Worm (Caenorhabditis elegans) whole organism, mixed stage, embryonic: ENCODE data around the gene M116.5.

Source experiments
- M03D4.4 ChIP-seq: sonication (generic microtip); optimal IDR thresholded peaks from 2 replicates; lab custom pipeline; 2017; ENCODE audit warnings: mild to moderate bottlenecking, missing genetic modification characterization, missing compliant biosample characterization
- bed-3 ChIP-seq: fragments of 200-800 bp; sonication (Bioruptor generic); optimal IDR thresholded peaks from 3 replicates; lab custom pipeline; 2018; ENCODE audit warnings: mild to moderate bottlenecking, missing genetic modification characterization, moderate library complexity, missing compliant biosample characterization
- blmp-1 ChIP-seq: fragments of 150-350 bp; optimal IDR thresholded peaks from 2 replicates; lab custom pipeline; 2014; ENCODE audit warnings: missing biosample characterization, missing genetic modification characterization
- ceh-39 ChIP-seq: fragments of 150-350 bp; optimal IDR thresholded peaks from 2 replicates; lab custom pipeline; 2014; ENCODE audit warnings: missing biosample characterization, missing genetic modification characterization
- ceh-43 ChIP-seq: fragments of 200-800 bp; sonication (Bioruptor generic); optimal IDR thresholded peaks from 2 replicates; lab custom pipeline; 2018; ENCODE audit warnings: mild to moderate bottlenecking, missing genetic modification characterization, moderate library complexity, missing compliant biosample characterization
- ceh-83 ChIP-seq: fragments of 200-800 bp; sonication (Bioruptor generic); optimal IDR thresholded peaks from 2 replicates; lab custom pipeline; 2018; ENCODE audit warnings: mild to moderate bottlenecking, missing genetic modification characterization, missing compliant biosample characterization
- ces-1 ChIP-seq: fragments of 150-350 bp; optimal IDR thresholded peaks from 2 replicates; lab custom pipeline; 2014; ENCODE audit warnings: missing biosample characterization, missing genetic modification reagents, missing genetic modification characterization
- cnd-1 ChIP-seq: fragments of 200-800 bp; sonication (Bioruptor generic); optimal IDR thresholded peaks from 2 replicates; lab custom pipeline; 2018; ENCODE audit warnings: mild to moderate bottlenecking, missing genetic modification characterization, missing compliant biosample characterization
- drap-1 ChIP-seq: fragments of 200-800 bp; sonication (Bioruptor generic); optimal IDR thresholded peaks from 3 replicates; lab custom pipeline; 2018; ENCODE audit warnings: mild to moderate bottlenecking, missing genetic modification characterization, missing compliant biosample characterization
- elt-1 ChIP-seq: sonication (generic microtip); optimal IDR thresholded peaks from 2 replicates; lab custom pipeline; 2017; ENCODE audit warnings: missing genetic modification characterization, mild to moderate bottlenecking, missing compliant biosample characterization, antibody characterized with exemption, moderate library complexity, borderline replicate concordance; ENCODE audit not compliant: insufficient read depth
- elt-3 ChIP-seq: fragments of 150-350 bp; optimal IDR thresholded peaks from 2 replicates; lab custom pipeline; 2014; ENCODE audit warnings: missing biosample characterization, missing genetic modification characterization
- flh-1 ChIP-seq: fragments of 200-800 bp; sonication (Bioruptor generic); optimal IDR thresholded peaks from 2 replicates; lab custom pipeline; 2018; ENCODE audit warnings: mild to moderate bottlenecking, missing genetic modification characterization, moderate library complexity, missing compliant biosample characterization
- ham-2 ChIP-seq: fragments of 200-800 bp; sonication (Bioruptor generic); optimal IDR thresholded peaks from 2 replicates; lab custom pipeline; 2018; ENCODE audit warnings: mild to moderate bottlenecking, missing genetic modification characterization, missing compliant biosample characterization
- hlh-1 ChIP-seq: fragments of 150-350 bp; optimal IDR thresholded peaks from 2 replicates; lab custom pipeline; 2014; ENCODE audit warnings: missing biosample characterization, missing genetic modification reagents, missing genetic modification characterization
- lin-13 ChIP-seq: fragments of 150-350 bp; optimal IDR thresholded peaks from 2 replicates; lab custom pipeline; 2014; ENCODE audit warnings: missing biosample characterization, missing genetic modification characterization
- lin-32 ChIP-seq: fragments of 200-800 bp; sonication (Bioruptor generic); optimal IDR thresholded peaks from 2 replicates; lab custom pipeline; 2018; ENCODE audit warnings: mild to moderate bottlenecking, missing genetic modification characterization, missing compliant biosample characterization
- lsy-2 ChIP-seq: fragments of 150-350 bp; optimal IDR thresholded peaks from 2 replicates; lab custom pipeline; 2014; ENCODE audit warnings: missing biosample characterization, missing genetic modification characterization
- mab-5 ChIP-seq: fragments of 150-350 bp; optimal IDR thresholded peaks from 2 replicates; lab custom pipeline; 2014; ENCODE audit warnings: missing biosample characterization, missing genetic modification characterization
- mep-1 ChIP-seq: fragments of 150-350 bp; optimal IDR thresholded peaks from 2 replicates; lab custom pipeline; 2017; ENCODE audit warnings: missing biosample characterization, missing genetic modification reagents, missing genetic modification characterization, inconsistent platforms
- mls-2 ChIP-seq: sonication (generic microtip); optimal IDR thresholded peaks from 2 replicates; lab custom pipeline; 2016; ENCODE audit warnings: mild to moderate bottlenecking, missing genetic modification characterization, moderate library complexity, missing compliant biosample characterization
- nhr-12 ChIP-seq: fragments of 150-350 bp; optimal IDR thresholded peaks from 2 replicates; lab custom pipeline; 2014; ENCODE audit warnings: missing biosample characterization, missing genetic modification characterization
- nhr-2 ChIP-seq: fragments of 150-350 bp; optimal IDR thresholded peaks from 2 replicates; lab custom pipeline; 2014; ENCODE audit warnings: missing biosample characterization, missing genetic modification characterization
- nhr-237 ChIP-seq: fragments of 150-350 bp; optimal IDR thresholded peaks from 2 replicates; lab custom pipeline; 2014; ENCODE audit warnings: missing biosample characterization, missing genetic modification characterization
- nhr-28 ChIP-seq: fragments of 150-350 bp; optimal IDR thresholded peaks from 2 replicates; lab custom pipeline; 2014; ENCODE audit warnings: missing biosample characterization, missing genetic modification characterization
- nhr-76 ChIP-seq: sonication (generic microtip); optimal IDR thresholded peaks from 2 replicates; lab custom pipeline; 2017; ENCODE audit warnings: missing biosample characterization, missing genetic modification characterization
- pha-4 ChIP-seq: fragments of 150-350 bp; optimal IDR thresholded peaks from 2 replicates; lab custom pipeline; 2018; ENCODE audit warnings: missing biosample characterization, missing genetic modification reagents, missing genetic modification characterization
- sem-2 ChIP-seq: fragments of 200-800 bp; sonication (Bioruptor generic); optimal IDR thresholded peaks from 2 replicates; lab custom pipeline; 2018; ENCODE audit warnings: mild to moderate bottlenecking, missing genetic modification characterization, missing compliant biosample characterization
- snpc-4 ChIP-seq: fragments of 150-350 bp; optimal IDR thresholded peaks from 2 replicates; lab custom pipeline; 2014; ENCODE audit warnings: missing biosample characterization, missing genetic modification characterization
- sptf-1 ChIP-seq: sonication (generic microtip); optimal IDR thresholded peaks from 2 replicates; lab custom pipeline; 2017; ENCODE audit warnings: mild to moderate bottlenecking, missing genetic modification characterization, moderate library complexity, missing compliant biosample characterization
- tbx-8 ChIP-seq: fragments of 200-800 bp; sonication (Bioruptor generic); optimal IDR thresholded peaks from 2 replicates; lab custom pipeline; 2018; ENCODE audit warnings: mild to moderate bottlenecking, missing genetic modification characterization, moderate library complexity, missing compliant biosample characterization
- unc-120 ChIP-seq: sonication (generic microtip); optimal IDR thresholded peaks from 2 replicates; lab custom pipeline; 2017; ENCODE audit warnings: missing genetic modification characterization, missing compliant biosample characterization; ENCODE audit not compliant: poor library complexity, severe bottlenecking
- unc-39 ChIP-seq: fragments of 150-350 bp; optimal IDR thresholded peaks from 2 replicates; lab custom pipeline; 2014; ENCODE audit warnings: missing biosample characterization, missing genetic modification characterization
- unc-62 ChIP-seq: fragments of 150-350 bp; optimal IDR thresholded peaks from 2 replicates; lab custom pipeline; 2014; ENCODE audit warnings: missing biosample characterization, missing genetic modification reagents, missing genetic modification characterization
- zip-8 ChIP-seq: fragments of 150-350 bp; optimal IDR thresholded peaks from 2 replicates; lab custom pipeline; 2014; ENCODE audit warnings: missing biosample characterization, missing genetic modification characterization
- ztf-11 ChIP-seq: fragments of 150-350 bp; optimal IDR thresholded peaks from 2 replicates; lab custom pipeline; 2014; ENCODE audit warnings: missing biosample characterization, missing genetic modification characterization

M116.5 gene

ce11 chrIV:8450534-8450933 is 29.7 kb upstream of the M116.5 start:
- TF ChIP-seq elt-3 (tag; lab: Kevin White, UChicago) (peak; percentile 19), hlh-1 (no peak), flh-1 (GFP tag; lab: Kevin White, UChicago) (no peak)

ce11 chrIV:8449869-8450268 is 29.0 kb upstream of the M116.5 start:
- TF ChIP-seq elt-3 (tag; lab: Kevin White, UChicago) (no peak), unc-120 (tag; lab: Kevin White, UChicago) (no peak), snpc-4 (no peak), ceh-39 (tag; lab: Kevin White, UChicago) (no peak), mab-5 (tag; lab: Kevin White, UChicago) (no peak), sptf-1 (tag; lab: Kevin White, UChicago) (no peak)

ce11 chrIV:8446904-8447303 is 26.0 kb upstream of the M116.5 start, which contains the start of gene T01B11.1:
TSS of gene T01B11.1 (plus strand) at chrIV:8447204.
- TF ChIP-seq nhr-28 (tag; lab: Kevin White, UChicago) = no peak
- no peak for TF ChIP-seq sptf-1 (tag; lab: Kevin White, UChicago)
- TF ChIP-seq nhr-2 = no peak
- no peak for TF ChIP-seq lin-32 (GFP tag; lab: Kevin White, UChicago)
- TF ChIP-seq bed-3 (GFP tag; lab: Kevin White, UChicago) = no peak
- TF ChIP-seq elt-3 (tag; lab: Kevin White, UChicago) = no peak
- no peak for TF ChIP-seq ztf-11 (tag; lab: Kevin White, UChicago)
- no peak for TF ChIP-seq flh-1 (GFP tag; lab: Kevin White, UChicago)
- TF ChIP-seq nhr-12 (tag; lab: Kevin White, UChicago) = no peak
- no peak for TF ChIP-seq unc-39 (tag; lab: Kevin White, UChicago)
- no peak for TF ChIP-seq drap-1 (GFP tag; lab: Kevin White, UChicago)
- no peak for TF ChIP-seq mep-1 (tag; lab: Kevin White, UChicago)

- no peak for TF ChIP-seq tbx-8 (GFP tag; lab: Kevin White, UChicago)
- peak; percentile 23 for TF ChIP-seq blmp-1 (tag; lab: Kevin White, UChicago)
- peak; percentile 95 for TF ChIP-seq nhr-237
- TF ChIP-seq nhr-2 = peak; percentile 64
- no peak for TF ChIP-seq elt-1 (tag; lab: Kevin White, UChicago)
- peak; percentile 100 for TF ChIP-seq ceh-39 (tag; lab: Kevin White, UChicago)
- no peak for TF ChIP-seq nhr-28 (tag; lab: Kevin White, UChicago)
- TF ChIP-seq nhr-12 (tag; lab: Kevin White, UChicago) = peak; percentile 66
- peak; percentile 38 for TF ChIP-seq mab-5 (tag; lab: Kevin White, UChicago)
- TF ChIP-seq cnd-1 (tag; lab: Kevin White, UChicago) = peak; percentile 63
- peak; percentile 51 for TF ChIP-seq unc-120 (tag; lab: Kevin White, UChicago)
- TF ChIP-seq pha-4 (tag; lab: Kevin White, UChicago) = peak; percentile 98
- TF ChIP-seq drap-1 (GFP tag; lab: Kevin White, UChicago) = peak; percentile 64
- peak; percentile 97 for TF ChIP-seq hlh-1
- peak; percentile 35 for TF ChIP-seq M03D4.4 (tag; lab: Kevin White, UChicago)
- no peak for TF ChIP-seq snpc-4
- peak; percentile 83 for TF ChIP-seq ces-1 (GFP tag; lab: Kevin White, UChicago)
- no peak for TF ChIP-seq nhr-76 (tag; lab: Kevin White, UChicago)
- TF ChIP-seq unc-39 (tag; lab: Kevin White, UChicago) = no peak
- TF ChIP-seq ham-2 (GFP tag; lab: Kevin White, UChicago) = peak; percentile 76
- peak; percentile 16 for TF ChIP-seq sem-2
- no peak for TF ChIP-seq lin-32 (GFP tag; lab: Kevin White, UChicago)
- no peak for TF ChIP-seq flh-1 (GFP tag; lab: Kevin White, UChicago)
- TF ChIP-seq elt-3 (tag; lab: Kevin White, UChicago) = peak; percentile 46
- TF ChIP-seq ztf-11 (tag; lab: Kevin White, UChicago) = peak; percentile 81
- peak; percentile 51 for TF ChIP-seq ceh-43
- peak; percentile 99 for TF ChIP-seq lsy-2 (tag; lab: Kevin White, UChicago)
- peak; percentile 91 for TF ChIP-seq lin-13 (tag; lab: Kevin White, UChicago)
- TF ChIP-seq unc-62 (GFP tag; lab: Kevin White, UChicago) = peak; percentile 89
- TF ChIP-seq ceh-83 (GFP tag; lab: Kevin White, UChicago) = peak; percentile 80
- no peak for TF ChIP-seq bed-3 (GFP tag; lab: Kevin White, UChicago)
- TF ChIP-seq mep-1 (tag; lab: Kevin White, UChicago) = peak; percentile 99
- TF ChIP-seq zip-8 (tag; lab: Kevin White, UChicago) = peak; percentile 25
- peak; percentile 49 for TF ChIP-seq mls-2 (tag; lab: Kevin White, UChicago)
- peak; percentile 80 for TF ChIP-seq sptf-1 (tag; lab: Kevin White, UChicago)
These were observed 11.8 kb upstream of the M116.5 start, which contains the start of the genes T26A8.4 and pdtf-1 for ce11 chrIV:8432709-8433108. TSS of gene T26A8.4 (minus strand) at chrIV:8432893. TSS of gene pdtf-1 (plus strand) at chrIV:8433038.
